Fruit fly (Drosophila melanogaster): ENCODE measurements around the gene CG9483.

CG9483 gene

DNA sequence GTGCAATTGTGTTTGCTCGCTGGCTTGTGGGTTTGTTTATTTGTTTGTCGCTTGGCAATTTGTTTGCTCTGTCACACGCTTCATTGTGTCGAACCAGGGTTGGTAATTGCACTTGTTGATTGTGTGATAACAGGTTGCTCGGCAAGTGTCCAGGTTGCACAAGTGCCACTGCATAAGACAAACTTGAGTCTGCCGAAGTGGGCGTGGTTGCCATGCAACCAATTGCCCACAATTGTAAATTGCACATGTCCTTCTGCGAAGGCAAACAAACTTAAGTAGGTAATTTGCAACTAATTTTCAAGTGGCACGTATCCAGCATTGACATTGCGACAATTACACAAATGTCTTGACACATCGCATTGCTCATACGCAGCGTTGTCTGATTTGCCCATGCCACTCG lies 27.4 kb upstream of the CG9483 start:
- no peak for TF ChIP-seq CG15710 (tag; optimal IDR thresholded peaks at IDR 0.05)

- no peak for TF ChIP-seq EcR (GFP tag; optimal IDR thresholded peaks at IDR 0.05)
- no peak for TF ChIP-seq CG13204 (GFP tag; optimal IDR thresholded peaks at IDR 0.05)
- no peak for TF ChIP-seq CG12605 (GFP tag; IDR thresholded peaks at IDR 0.05)
- TF ChIP-seq Pif1A (GFP tag; optimal IDR thresholded peaks at IDR 0.05) = no peak
- no peak for TF ChIP-seq CG15710 (tag; optimal IDR thresholded peaks at IDR 0.05)
- no peak for TF ChIP-seq CG9948 (tag; optimal IDR thresholded peaks at IDR 0.05)
- TF ChIP-seq CG10348 (GFP tag; IDR thresholded peaks at IDR 0.05) = no peak
- no peak for TF ChIP-seq Snoo (tag; optimal IDR thresholded peaks at IDR 0.05)
- no peak for TF ChIP-seq CG34367 (tag; optimal IDR thresholded peaks at IDR 0.05)
These were observed 25.9 kb upstream of the CG9483 start for dm6 chr2L:8840717-8841116.

- TF ChIP-seq CG9948 (tag; optimal IDR thresholded peaks at IDR 0.05) = no peak
These were observed 24.9 kb upstream of the CG9483 start for dm6 chr2L:8841490-8842261.

- TF ChIP-seq fd96Ca (GFP tag; IDR thresholded peaks at IDR 0.05) (no peak), CG14655 (GFP tag; optimal IDR thresholded peaks at IDR 0.05) (peak; percentile 43), CG17806 (tag; optimal IDR thresholded peaks at IDR 0.05) (peak; percentile 26), CG8159 (tag; optimal IDR thresholded peaks at IDR 0.05) (peak; percentile 22), CG32121 (GFP tag; IDR thresholded peaks at IDR 0.05) (no peak), CG9948 (tag; optimal IDR thresholded peaks at IDR 0.05) (peak; percentile 37), CG15710 (tag; optimal IDR thresholded peaks at IDR 0.05) (no peak), CG8301 (tag; optimal IDR thresholded peaks at IDR 0.05) (peak; percentile 15), CG13204 (GFP tag; optimal IDR thresholded peaks at IDR 0.05) (no peak), CG4496 (GFP tag; IDR thresholded peaks at IDR 0.05) (no peak), Pif1A (GFP tag; optimal IDR thresholded peaks at IDR 0.05) (peak; percentile 6)
These were observed 24.4 kb upstream of the CG9483 start for dm6 chr2L:8842262-8842561.

dm6 chr2L:8843593-8843992 lies 23.0 kb upstream of the CG9483 start:
- no peak for TF ChIP-seq Pif1A (GFP tag; optimal IDR thresholded peaks at IDR 0.05)
- no peak for TF ChIP-seq CG12605 (GFP tag; IDR thresholded peaks at IDR 0.05)
- no peak for TF ChIP-seq CG10348 (GFP tag; IDR thresholded peaks at IDR 0.05)
- no peak for TF ChIP-seq Snoo (tag; optimal IDR thresholded peaks at IDR 0.05)
- no peak for TF ChIP-seq CG8301 (tag; optimal IDR thresholded peaks at IDR 0.05)
- no peak for TF ChIP-seq fd96Ca (GFP tag; IDR thresholded peaks at IDR 0.05)
- no peak for TF ChIP-seq CG17806 (tag; optimal IDR thresholded peaks at IDR 0.05)
- no peak for TF ChIP-seq CG15710 (tag; optimal IDR thresholded peaks at IDR 0.05)
- no peak for TF ChIP-seq CG32121 (GFP tag; IDR thresholded peaks at IDR 0.05)
- TF ChIP-seq CG9948 (tag; optimal IDR thresholded peaks at IDR 0.05) = no peak
- no peak for TF ChIP-seq rn (GFP tag; IDR thresholded peaks at IDR 0.05)
- no peak for TF ChIP-seq Pif1B (GFP tag; optimal IDR thresholded peaks at IDR 0.05)
- no peak for TF ChIP-seq CG14655 (GFP tag; optimal IDR thresholded peaks at IDR 0.05)
- TF ChIP-seq Ets98B (GFP tag; IDR thresholded peaks at IDR 0.05) = no peak

DNA sequence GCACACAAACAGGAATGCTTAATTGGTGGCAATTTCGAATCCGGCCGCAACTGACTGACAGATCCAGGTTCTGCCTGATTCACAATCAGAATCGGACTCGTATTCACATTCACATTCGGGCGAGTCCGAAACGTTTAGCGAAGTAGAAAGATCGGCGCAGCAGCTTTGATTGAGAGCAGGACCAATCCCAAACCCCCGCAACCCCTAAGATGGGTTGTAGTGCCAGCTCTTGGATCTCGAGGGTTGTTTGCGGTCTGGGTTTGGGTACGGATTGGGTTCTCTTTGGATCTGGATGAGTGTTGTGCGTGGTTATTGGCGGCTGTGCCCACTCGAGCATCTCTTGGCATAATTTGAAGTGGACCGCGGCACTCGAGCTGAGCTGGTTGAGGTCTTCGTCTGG lies 21.9 kb upstream of the CG9483 start:
- no peak for TF ChIP-seq Pif1B (GFP tag; optimal IDR thresholded peaks at IDR 0.05)
- TF ChIP-seq rn (GFP tag; IDR thresholded peaks at IDR 0.05) = no peak
- no peak for TF ChIP-seq CG13204 (GFP tag; optimal IDR thresholded peaks at IDR 0.05)
- TF ChIP-seq CG12605 (GFP tag; IDR thresholded peaks at IDR 0.05) = no peak
- TF ChIP-seq CG14655 (GFP tag; optimal IDR thresholded peaks at IDR 0.05) = no peak
- no peak for TF ChIP-seq Ets98B (GFP tag; IDR thresholded peaks at IDR 0.05)
- TF ChIP-seq EcR (GFP tag; optimal IDR thresholded peaks at IDR 0.05) = no peak
- no peak for TF ChIP-seq Pif1A (GFP tag; optimal IDR thresholded peaks at IDR 0.05)
- TF ChIP-seq CG4496 (GFP tag; IDR thresholded peaks at IDR 0.05) = no peak
- TF ChIP-seq CG34367 (tag; optimal IDR thresholded peaks at IDR 0.05) = no peak
- TF ChIP-seq CG8159 (tag; optimal IDR thresholded peaks at IDR 0.05) = no peak
- TF ChIP-seq CG17806 (tag; optimal IDR thresholded peaks at IDR 0.05) = no peak

dm6 chr2L:8845931-8846330 lies 20.6 kb upstream of the CG9483 start:
- TF ChIP-seq D1 (tag; optimal IDR thresholded peaks at IDR 0.05) (no peak), rn (GFP tag; IDR thresholded peaks at IDR 0.05) (no peak), EcR (GFP tag; optimal IDR thresholded peaks at IDR 0.05) (no peak), CG34367 (tag; optimal IDR thresholded peaks at IDR 0.05) (no peak), fd96Ca (GFP tag; IDR thresholded peaks at IDR 0.05) (no peak), CG9948 (tag; optimal IDR thresholded peaks at IDR 0.05) (no peak), CG14655 (GFP tag; optimal IDR thresholded peaks at IDR 0.05) (no peak), CG4496 (GFP tag; IDR thresholded peaks at IDR 0.05) (no peak), CG8159 (tag; optimal IDR thresholded peaks at IDR 0.05) (no peak), CG17806 (tag; optimal IDR thresholded peaks at IDR 0.05) (no peak), gl (tag; optimal IDR thresholded peaks at IDR 0.05) (no peak), CG8301 (tag; optimal IDR thresholded peaks at IDR 0.05) (no peak), CG32121 (GFP tag; IDR thresholded peaks at IDR 0.05) (no peak), CG12605 (GFP tag; IDR thresholded peaks at IDR 0.05) (no peak), Ets98B (GFP tag; IDR thresholded peaks at IDR 0.05) (no peak), Snoo (tag; optimal IDR thresholded peaks at IDR 0.05) (no peak), CG10348 (GFP tag; IDR thresholded peaks at IDR 0.05) (no peak), Pif1A (GFP tag; optimal IDR thresholded peaks at IDR 0.05) (no peak), CG13204 (GFP tag; optimal IDR thresholded peaks at IDR 0.05) (no peak)
